Worm (Caenorhabditis elegans) whole organism, young adult: Measurements from ENCODE around the gene Y69H2.15.

Experiments used
- F33H1.4 ChIP-seq: fragments of 200-800 bp; sonication (Bioruptor generic); IDR thresholded peaks from 2 replicates; pipeline ENCODE4 v1.3.6; 2022; ENCODE audit warnings: missing genetic modification reagents, missing genetic modification characterization, missing compliant biosample characterization
- K11D2.4 ChIP-seq: fragments of 200-800 bp; sonication (Bioruptor generic); IDR thresholded peaks from 2 replicates; pipeline ENCODE4 v1.3.6; 2022; ENCODE audit warnings: missing genetic modification reagents, missing genetic modification characterization, missing compliant biosample characterization
- T26A5.8 ChIP-seq: sonication (generic microtip); optimal IDR thresholded peaks from 2 replicates; lab custom pipeline; 2016; ENCODE audit warnings: missing genetic modification characterization, missing compliant biosample characterization
- Y53F4B.3 ChIP-seq: fragments of 200-800 bp; sonication (Bioruptor generic); IDR thresholded peaks from 2 replicates; pipeline ENCODE4 v1.3.6; 2022; ENCODE audit warnings: missing genetic modification reagents, missing genetic modification characterization, missing compliant biosample characterization
- Y95B8A.8 ChIP-seq: fragments of 200-800 bp; sonication (Bioruptor generic); IDR thresholded peaks from 2 replicates; pipeline ENCODE4 v1.3.6; 2022; ENCODE audit warnings: missing genetic modification reagents, missing genetic modification characterization, missing compliant biosample characterization
- akir-1 ChIP-seq: fragments of 200-800 bp; sonication (Bioruptor generic); optimal IDR thresholded peaks from 2 replicates; lab custom pipeline; 2018; ENCODE audit warnings: mild to moderate bottlenecking, missing genetic modification characterization, moderate library complexity, missing compliant biosample characterization
- ama-1 ChIP-seq, 3 experiments: fragments of 150-350 bp in 1 of 3; sonication (generic microtip) in 2 of 3; optimal IDR thresholded peaks; 2 replicates each; lab custom pipeline; 2014 to 2018; ENCODE audit warnings: missing biosample characterization in 2 of 3, missing genetic modification characterization in 2 of 3, missing genetic modification reagents in 2 of 3
- aptf-3 ChIP-seq: fragments of 200-800 bp; sonication (Bioruptor generic); IDR thresholded peaks from 2 replicates; pipeline ENCODE4 v1.3.6; 2022; ENCODE audit warnings: missing genetic modification characterization, missing compliant biosample characterization
- bed-1 ChIP-seq: fragments of 200-800 bp; sonication (Bioruptor generic); IDR thresholded peaks from 2 replicates; pipeline ENCODE4 v1.3.6; 2022; ENCODE audit warnings: missing genetic modification reagents, missing genetic modification characterization, missing compliant biosample characterization
- ccch-3 ChIP-seq: fragments of 200-800 bp; sonication (Bioruptor generic); optimal IDR thresholded peaks from 2 replicates; lab custom pipeline; 2018; ENCODE audit warnings: mild to moderate bottlenecking, missing genetic modification characterization, missing compliant biosample characterization
- cebp-2 ChIP-seq: fragments of 200-800 bp; sonication (Bioruptor generic); IDR thresholded peaks from 2 replicates; pipeline ENCODE4 v1.3.6; 2022; ENCODE audit warnings: missing genetic modification characterization, missing compliant biosample characterization
- ceh-58 ChIP-seq: fragments of 200-800 bp; sonication (Bioruptor generic); IDR thresholded peaks from 2 replicates; pipeline ENCODE4 v1.3.6; 2022; ENCODE audit warnings: missing genetic modification characterization, missing compliant biosample characterization
- die-1 ChIP-seq: sonication (generic microtip); optimal IDR thresholded peaks from 2 replicates; lab custom pipeline; 2016; ENCODE audit warnings: missing genotype, mild to moderate bottlenecking, missing genetic modification characterization, missing compliant biosample characterization
- dox-1 ChIP-seq: fragments of 200-800 bp; sonication (Bioruptor generic); IDR thresholded peaks from 2 replicates; pipeline ENCODE4 v1.3.6; 2022; ENCODE audit warnings: missing genetic modification reagents, missing genetic modification characterization, missing compliant biosample characterization
- dpl-1 ChIP-seq: fragments of 150-350 bp; optimal IDR thresholded peaks from 2 replicates; lab custom pipeline; 2014; ENCODE audit warnings: missing biosample characterization, missing genetic modification reagents, missing genetic modification characterization
- efl-1 ChIP-seq: fragments of 150-350 bp; optimal IDR thresholded peaks from 2 replicates; lab custom pipeline; 2014; ENCODE audit warnings: missing biosample characterization, missing genetic modification reagents, missing genetic modification characterization
- egl-18 ChIP-seq: fragments of 200-800 bp; sonication (Bioruptor generic); IDR thresholded peaks from 2 replicates; pipeline ENCODE4 v1.3.6; 2022; ENCODE audit warnings: missing genetic modification reagents, missing genetic modification characterization, missing compliant biosample characterization
- ets-4 ChIP-seq: fragments of 200-800 bp; sonication (Bioruptor generic); optimal IDR thresholded peaks from 2 replicates; lab custom pipeline; 2018; ENCODE audit warnings: mild to moderate bottlenecking, missing genetic modification characterization, missing compliant biosample characterization
- gei-17 ChIP-seq: fragments of 200-800 bp; sonication (Bioruptor generic); optimal IDR thresholded peaks from 2 replicates; lab custom pipeline; 2018; ENCODE audit warnings: mild to moderate bottlenecking, missing genetic modification characterization, missing compliant biosample characterization
- him-1 ChIP-seq: sonication (generic microtip); optimal IDR thresholded peaks from 2 replicates; lab custom pipeline; 2016; ENCODE audit warnings: missing genotype, missing genetic modification reagents, missing genetic modification characterization, missing compliant biosample characterization
- hlh-12 ChIP-seq: sonication (generic microtip); optimal IDR thresholded peaks from 2 replicates; lab custom pipeline; 2016; ENCODE audit warnings: missing genetic modification characterization, missing compliant biosample characterization
- lag-1 ChIP-seq: fragments of 200-800 bp; sonication (Bioruptor generic); IDR thresholded peaks from 2 replicates; pipeline ENCODE4 v1.3.6; 2022; ENCODE audit warnings: missing genetic modification reagents, missing genetic modification characterization, missing compliant biosample characterization
- lin-40 ChIP-seq: sonication (generic microtip); optimal IDR thresholded peaks from 2 replicates; lab custom pipeline; 2016; ENCODE audit warnings: missing genetic modification characterization, mild to moderate bottlenecking, missing compliant biosample characterization, missing genotype, missing genetic modification reagents
- lin-54 ChIP-seq: fragments of 200-800 bp; sonication (Bioruptor generic); optimal IDR thresholded peaks from 2 replicates; lab custom pipeline; 2018; ENCODE audit warnings: mild to moderate bottlenecking, missing genetic modification characterization, missing compliant biosample characterization
- madf-10 ChIP-seq: sonication (generic microtip); optimal IDR thresholded peaks from 2 replicates; lab custom pipeline; 2016; ENCODE audit warnings: mild to moderate bottlenecking, missing genetic modification characterization, missing compliant biosample characterization
- mel-28 ChIP-seq: sonication (generic microtip); optimal IDR thresholded peaks from 2 replicates; lab custom pipeline; 2016; ENCODE audit warnings: borderline replicate concordance, mild to moderate bottlenecking, missing genetic modification characterization, missing compliant biosample characterization
- nhr-120 ChIP-seq: fragments of 200-800 bp; sonication (Bioruptor generic); IDR thresholded peaks from 2 replicates; pipeline ENCODE4 v1.3.6; 2022; ENCODE audit warnings: missing genetic modification characterization, missing compliant biosample characterization
- nhr-90 ChIP-seq: sonication (generic microtip); optimal IDR thresholded peaks from 2 replicates; lab custom pipeline; 2016; ENCODE audit warnings: missing genotype, mild to moderate bottlenecking, missing genetic modification characterization, missing compliant biosample characterization
- pha-4 ChIP-seq: fragments of 150-350 bp; sonication (generic microtip); optimal IDR thresholded peaks from 2 replicates; lab custom pipeline; 2014; ENCODE audit warnings: missing biosample characterization, missing genetic modification reagents, missing genetic modification characterization
- repo-1 ChIP-seq: sonication (generic microtip); optimal IDR thresholded peaks from 2 replicates; lab custom pipeline; 2017; ENCODE audit warnings: mild to moderate bottlenecking, missing genetic modification characterization, missing compliant biosample characterization
- snpc-3.4 ChIP-seq: sonication (generic microtip); optimal IDR thresholded peaks from 2 replicates; lab custom pipeline; 2017; ENCODE audit warnings: missing genetic modification characterization, mild to moderate bottlenecking, missing compliant biosample characterization, antibody characterized with exemption, moderate library complexity, missing genotype, missing genetic modification reagents
- unc-62 ChIP-seq: fragments of 150-350 bp; optimal IDR thresholded peaks from 2 replicates; lab custom pipeline; 2014; ENCODE audit warnings: missing biosample characterization, missing genetic modification reagents, missing genetic modification characterization
- zfh-2 ChIP-seq: fragments of 200-800 bp; sonication (Bioruptor generic); conservative IDR thresholded peaks from 2 replicates; pipeline ENCODE4 v1.3.6; 2022; ENCODE audit warnings: missing genetic modification reagents, missing genetic modification characterization, missing compliant biosample characterization
- zim-3 ChIP-seq: sonication (generic microtip); optimal IDR thresholded peaks from 2 replicates; lab custom pipeline; 2017; ENCODE audit warnings: mild to moderate bottlenecking, missing genetic modification characterization, moderate library complexity, missing compliant biosample characterization
- ztf-18 ChIP-seq: sonication (generic microtip); optimal IDR thresholded peaks from 2 replicates; lab custom pipeline; 2016; ENCODE audit warnings: missing genotype, mild to moderate bottlenecking, missing genetic modification characterization, missing compliant biosample characterization
- ztf-26 ChIP-seq: sonication (generic microtip); optimal IDR thresholded peaks from 2 replicates; lab custom pipeline; 2017; ENCODE audit warnings: missing genetic modification characterization, missing compliant biosample characterization
- ztf-28 ChIP-seq: fragments of 200-800 bp; sonication (Bioruptor generic); IDR thresholded peaks from 2 replicates; pipeline ENCODE4 v1.3.6; 2022; ENCODE audit warnings: missing genetic modification reagents, missing genetic modification characterization, missing compliant biosample characterization

The Y69H2.15 gene

ce11 chrV:18592448-18592847 is 34.2 kb downstream of the Y69H2.15 start, which contains the start of gene grdn-1:
grdn-1 (plus strand) TSS chrV:18592748.
- TF ChIP-seq lin-54 (GFP tag; lab: Kevin White, UChicago), result no peak
- no peak for TF ChIP-seq ztf-28 (GFP tag; lab: Robert Waterston, UW)

ce11 chrV:18589585-18589984 is 37.1 kb downstream of the Y69H2.15 start:
- TF ChIP-seq unc-62 (GFP tag; lab: Kevin White, UChicago), result no peak
- no peak for TF ChIP-seq bed-1 (GFP tag; lab: Robert Waterston, UW)
- no peak for TF ChIP-seq mel-28
- TF ChIP-seq dox-1, result no peak
- no peak for TF ChIP-seq nhr-90 (tag; lab: Kevin White, UChicago)
- no peak for TF ChIP-seq ztf-28 (GFP tag; lab: Robert Waterston, UW)
- TF ChIP-seq nhr-120 (GFP tag; lab: Robert Waterston, UW), result no peak
- TF ChIP-seq dpl-1 (GFP tag; lab: Kevin White, UChicago), result no peak
- no peak for TF ChIP-seq aptf-3 (GFP tag; lab: Robert Waterston, UW)
- TF ChIP-seq lin-40 (tag; lab: Kevin White, UChicago), result no peak
- no peak for TF ChIP-seq akir-1 (GFP tag; lab: Kevin White, UChicago)
- no peak for TF ChIP-seq him-1 (tag; lab: Kevin White, UChicago)
- no peak for TF ChIP-seq F33H1.4 (GFP tag; lab: Robert Waterston, UW)
- TF ChIP-seq ets-4, result no peak
- TF ChIP-seq ccch-3 (GFP tag; lab: Kevin White, UChicago), result no peak

ce11 chrV:18587936-18588335 is 38.7 kb downstream of the Y69H2.15 start:
- TF ChIP-seq gei-17 (GFP tag; lab: Kevin White, UChicago) (no peak), egl-18 (GFP tag; lab: Robert Waterston, UW) (no peak), die-1 (no peak), zfh-2 (GFP tag; lab: Robert Waterston, UW) (no peak), ama-1 (optimal IDR thresholded peaks at IDR 0.05; lab: Kevin White, UChicago) (no peak), ama-1 (GFP tag; optimal IDR thresholded peaks at IDR 0.05; lab: Kevin White, UChicago) (no peak), Y95B8A.8 (GFP tag; lab: Robert Waterston, UW) (no peak), madf-10 (tag; lab: Kevin White, UChicago) (no peak)

- no peak for TF ChIP-seq zfh-2 (GFP tag; lab: Robert Waterston, UW)
- no peak for TF ChIP-seq Y53F4B.3 (GFP tag; lab: Robert Waterston, UW)
- TF ChIP-seq snpc-3.4 (tag; lab: Kevin White, UChicago), result no peak
- TF ChIP-seq K11D2.4 (GFP tag; lab: Robert Waterston, UW), result no peak
- TF ChIP-seq pha-4, result no peak
- TF ChIP-seq madf-10 (tag; lab: Kevin White, UChicago), result no peak
- no peak for TF ChIP-seq aptf-3 (GFP tag; lab: Robert Waterston, UW)
- TF ChIP-seq hlh-12 (tag; lab: Kevin White, UChicago), result no peak
- no peak for TF ChIP-seq efl-1 (GFP tag; lab: Kevin White, UChicago)
- TF ChIP-seq die-1, result no peak
- TF ChIP-seq repo-1 (tag; lab: Kevin White, UChicago), result no peak
- no peak for TF ChIP-seq ztf-26
- no peak for TF ChIP-seq zim-3
- TF ChIP-seq lag-1 (GFP tag; lab: Robert Waterston, UW), result no peak
- no peak for TF ChIP-seq cebp-2 (GFP tag; lab: Robert Waterston, UW)
- no peak for TF ChIP-seq ceh-58 (GFP tag; lab: Robert Waterston, UW)
- TF ChIP-seq ztf-18 (tag; lab: Kevin White, UChicago), result no peak
- TF ChIP-seq T26A5.8, result no peak
These were observed 39.7 kb downstream of the Y69H2.15 start for ce11 chrV:18586954-18587353.
